Fruit fly (Drosophila melanogaster): ENCODE results near the gene Pi3K68D.

Gene Pi3K68D

DNA sequence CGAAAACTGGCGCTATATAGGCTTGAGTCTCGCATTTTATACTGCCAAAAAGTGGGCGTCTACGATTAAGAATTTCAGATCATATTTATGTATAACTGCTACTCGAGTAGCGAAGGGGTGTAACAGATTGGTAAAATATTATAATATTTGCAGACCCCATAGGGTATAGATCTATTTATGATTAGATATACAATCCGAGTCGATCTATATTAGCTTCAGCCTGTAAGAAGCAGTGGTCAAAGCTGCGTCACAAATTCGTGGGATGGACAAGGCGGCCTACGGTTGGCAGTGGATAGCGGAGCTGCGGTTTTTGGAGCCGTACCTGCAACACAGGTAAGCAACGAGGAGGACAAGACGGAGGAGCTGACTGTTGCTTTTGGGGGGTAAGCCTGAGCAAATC lies 24.8 kb upstream of the Pi3K68D start, which contains the start of gene Cubn2:
Gene Cubn2, minus strand, starts transcription at position 101 of the 400 bp plus-strand sequence.
- TF ChIP-seq CG17801 (GFP tag; optimal IDR thresholded peaks at IDR 0.05; ENCODE audit: partially characterized antibody) = no peak

DNA sequence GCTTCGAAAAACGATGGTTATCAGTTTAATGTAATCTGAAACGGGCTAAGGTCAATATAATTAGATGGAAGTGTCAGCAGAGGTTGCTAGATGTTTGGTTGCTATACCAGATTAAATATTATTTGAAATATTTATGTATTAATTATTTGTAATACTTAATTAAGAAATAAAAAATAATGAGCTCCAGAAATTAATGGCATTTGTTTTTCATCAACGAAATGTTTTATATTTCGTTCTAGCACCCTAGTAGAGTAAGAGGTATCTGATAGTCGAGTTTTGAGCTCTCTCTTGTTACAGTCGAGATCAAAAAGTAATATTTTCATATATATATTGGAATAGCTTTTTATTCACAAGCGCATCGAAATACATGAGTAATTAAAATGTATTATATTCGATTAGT lies 11.8 kb upstream of the Pi3K68D start:
- no peak for TF ChIP-seq CG17801 (GFP tag; optimal IDR thresholded peaks at IDR 0.05; ENCODE audit: partially characterized antibody)

DNA sequence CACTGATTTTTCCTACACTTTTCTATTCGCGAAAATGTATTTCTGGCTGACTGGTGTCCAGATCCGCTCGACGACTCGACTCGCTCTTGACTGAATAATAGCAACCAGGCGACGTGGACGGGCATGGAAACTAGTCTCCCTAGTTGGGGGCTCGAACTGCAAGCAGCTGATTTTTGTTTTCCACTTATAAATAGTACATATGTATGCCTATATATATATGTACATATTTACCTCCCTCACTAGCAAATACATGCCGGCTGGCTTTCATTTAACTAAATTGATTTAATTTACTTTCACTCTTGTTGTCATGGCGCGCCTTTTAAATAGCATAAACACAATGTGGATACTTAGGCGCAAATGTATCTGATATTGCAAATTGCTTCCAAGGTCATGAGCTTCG lies 10.9 kb upstream of the Pi3K68D start, which contains the start of gene Gcat:
Gene Gcat, minus strand, starts transcription at position 101 of the 400 bp plus-strand sequence.
- no peak for TF ChIP-seq CG17801 (GFP tag; optimal IDR thresholded peaks at IDR 0.05; ENCODE audit: partially characterized antibody)

DNA sequence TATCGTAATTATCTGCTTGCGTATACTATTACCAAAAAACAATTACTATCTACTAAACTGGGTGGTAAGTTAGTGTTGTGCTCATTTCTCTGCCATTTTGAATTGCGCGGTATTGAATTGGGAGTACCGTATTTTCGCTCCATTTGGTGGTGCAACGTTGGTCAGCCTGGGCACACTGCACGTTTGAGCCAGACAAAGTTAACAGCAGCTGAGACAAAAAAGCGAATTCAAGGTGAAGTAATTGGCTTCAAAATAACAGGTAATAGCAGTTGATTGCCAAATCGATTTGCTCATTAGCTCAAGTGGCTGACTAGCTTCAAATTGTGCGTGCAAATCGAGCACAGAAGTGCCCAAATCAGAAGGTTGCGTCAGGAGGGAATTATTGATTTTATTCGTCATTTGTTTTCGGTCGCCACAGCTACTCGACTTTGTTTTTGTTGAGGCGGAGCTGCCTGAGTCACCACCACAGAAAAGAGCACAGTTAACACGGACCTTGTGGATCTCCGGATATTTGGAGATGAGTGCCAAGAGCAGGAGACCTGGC lies 5.7 kb upstream of the Pi3K68D start, which contains the start of gene Klp68D:
Gene Klp68D, plus strand, starts transcription at position 175 of the 544 bp plus-strand sequence.
- TF ChIP-seq CG17801 (GFP tag; optimal IDR thresholded peaks at IDR 0.05; ENCODE audit: partially characterized antibody) = no peak

- no peak for TF ChIP-seq CG17801 (GFP tag; optimal IDR thresholded peaks at IDR 0.05; ENCODE audit: partially characterized antibody)
These were observed 3.5 kb upstream of the Pi3K68D start, which contains the start of the genes twy and CG10907 for dm6 chr3L:11793233-11793800. TSS of gene twy (minus strand) at chr3L:11793283. TSS of gene CG10907 (plus strand) at chr3L:11793514.

dm6 chr3L:11788936-11789352 lies 869 bp downstream of the Pi3K68D start:
- no peak for TF ChIP-seq CG17801 (GFP tag; optimal IDR thresholded peaks at IDR 0.05; ENCODE audit: partially characterized antibody)

DNA sequence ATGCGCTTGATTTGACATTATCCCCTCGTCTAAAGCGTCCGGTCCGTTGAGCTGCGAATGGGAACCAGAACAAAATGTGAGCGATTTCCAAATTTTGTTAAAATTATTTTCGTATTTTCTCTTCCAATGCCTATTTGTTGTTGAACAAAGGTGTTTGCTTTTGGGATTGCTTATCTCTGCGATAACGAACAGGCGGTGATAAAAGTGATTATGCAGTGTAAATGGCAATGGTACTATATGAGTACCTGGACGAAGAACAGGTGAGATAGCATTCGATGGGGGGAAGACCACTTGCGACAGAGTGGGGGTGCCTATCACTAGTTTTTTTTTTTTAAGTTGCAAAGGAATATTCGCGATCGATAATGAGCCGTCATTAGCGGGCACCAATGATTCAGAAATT lies 1.6 kb downstream of the Pi3K68D start:
- no peak for TF ChIP-seq CG17801 (GFP tag; optimal IDR thresholded peaks at IDR 0.05; ENCODE audit: partially characterized antibody)

- TF ChIP-seq CG17801 (GFP tag; optimal IDR thresholded peaks at IDR 0.05; ENCODE audit: partially characterized antibody) = no peak
These were observed 4.5 kb downstream of the Pi3K68D start for dm6 chr3L:11785291-11785690.

DNA sequence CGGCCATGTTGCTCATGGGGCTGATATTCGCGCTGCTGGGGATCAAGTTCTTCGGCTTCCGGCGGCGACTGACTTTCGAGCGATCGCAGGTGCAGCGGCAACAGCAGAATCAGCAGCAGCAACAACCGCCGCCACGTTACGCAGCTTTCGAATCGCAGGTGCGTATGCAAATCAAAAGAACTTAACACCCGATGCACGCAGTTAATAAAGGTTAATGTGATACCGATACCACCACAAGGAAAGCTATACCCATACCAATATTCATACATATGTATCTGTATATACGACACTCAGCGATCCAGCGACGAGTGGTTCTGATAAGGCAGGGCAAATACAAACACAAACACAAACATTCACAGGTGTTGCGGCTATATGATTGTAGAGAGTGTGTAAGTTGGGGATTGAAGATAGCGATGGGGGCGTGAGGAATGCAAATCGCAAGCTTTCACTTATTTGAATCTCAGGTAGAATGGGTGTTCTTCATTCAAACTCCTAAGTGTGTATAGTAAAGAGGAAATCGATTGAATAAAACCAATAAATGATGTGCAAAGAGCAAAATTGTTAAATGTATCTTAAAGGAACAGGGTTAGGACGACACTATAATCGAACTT lies 12.4 kb downstream of the Pi3K68D start:
- peak; percentile 23 for TF ChIP-seq CG17801 (GFP tag; optimal IDR thresholded peaks at IDR 0.05; ENCODE audit: partially characterized antibody)

DNA sequence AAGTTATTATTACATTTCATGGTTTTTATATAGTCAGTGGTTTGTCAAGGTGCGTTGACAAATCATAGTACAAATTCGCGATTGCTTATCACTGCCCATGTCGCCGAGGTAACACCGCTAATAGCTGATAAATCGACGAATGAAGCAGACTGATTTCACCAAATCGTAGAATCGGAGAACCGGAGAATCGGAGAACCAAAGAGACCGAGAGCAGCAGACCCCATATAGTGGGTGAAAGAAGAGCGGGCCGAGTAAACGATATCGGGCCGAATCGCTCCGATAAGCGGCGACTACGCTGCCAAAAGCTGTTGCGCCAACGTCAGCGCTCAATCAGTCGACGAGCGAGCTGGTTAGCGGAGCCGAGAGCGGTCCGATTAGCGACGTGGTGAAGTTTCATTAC lies 13.1 kb downstream of the Pi3K68D start, which contains the start of gene CG14131:
Gene CG14131, plus strand, starts transcription at position 343 of the 400 bp plus-strand sequence.
- no peak for TF ChIP-seq CG17801 (GFP tag; optimal IDR thresholded peaks at IDR 0.05; ENCODE audit: partially characterized antibody)

dm6 chr3L:11774401-11774800 lies 15.4 kb downstream of the Pi3K68D start, which contains the start of gene Tim13:
TSS of gene Tim13 (minus strand) at chr3L:11774501.
- no peak for TF ChIP-seq CG17801 (GFP tag; optimal IDR thresholded peaks at IDR 0.05; ENCODE audit: partially characterized antibody)

- TF ChIP-seq CG17801 (GFP tag; optimal IDR thresholded peaks at IDR 0.05; ENCODE audit: partially characterized antibody) = no peak
These were observed 16.0 kb downstream of the Pi3K68D start for dm6 chr3L:11773796-11774195.

DNA sequence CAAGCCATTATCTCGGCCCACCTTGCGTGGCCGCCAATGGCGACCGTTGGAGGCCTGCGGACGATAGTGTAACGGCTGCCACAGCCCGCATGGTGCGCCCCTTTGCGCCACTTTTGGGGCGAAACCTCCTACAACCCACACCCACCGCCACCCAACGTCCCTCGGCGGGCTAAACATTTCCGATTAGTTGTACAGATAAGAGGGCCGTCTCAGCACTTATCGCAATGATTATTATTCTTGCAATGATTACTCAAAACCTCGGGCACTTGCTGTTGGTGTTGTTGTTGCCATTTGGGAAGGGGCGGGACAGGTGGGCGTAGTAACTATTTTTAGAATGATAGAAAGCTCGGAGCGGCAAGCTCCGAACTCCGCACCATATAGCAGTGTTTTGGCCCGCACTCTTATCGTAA lies 17.2 kb downstream of the Pi3K68D start:
- TF ChIP-seq CG17801 (GFP tag; optimal IDR thresholded peaks at IDR 0.05; ENCODE audit: partially characterized antibody) = no peak

- TF ChIP-seq CG17801 (GFP tag; optimal IDR thresholded peaks at IDR 0.05; ENCODE audit: partially characterized antibody) = no peak
These were observed 17.8 kb downstream of the Pi3K68D start, which contains the start of gene Muc68D for dm6 chr3L:11772057-11772456. TSS of gene Muc68D (minus strand) at chr3L:11772157.

DNA sequence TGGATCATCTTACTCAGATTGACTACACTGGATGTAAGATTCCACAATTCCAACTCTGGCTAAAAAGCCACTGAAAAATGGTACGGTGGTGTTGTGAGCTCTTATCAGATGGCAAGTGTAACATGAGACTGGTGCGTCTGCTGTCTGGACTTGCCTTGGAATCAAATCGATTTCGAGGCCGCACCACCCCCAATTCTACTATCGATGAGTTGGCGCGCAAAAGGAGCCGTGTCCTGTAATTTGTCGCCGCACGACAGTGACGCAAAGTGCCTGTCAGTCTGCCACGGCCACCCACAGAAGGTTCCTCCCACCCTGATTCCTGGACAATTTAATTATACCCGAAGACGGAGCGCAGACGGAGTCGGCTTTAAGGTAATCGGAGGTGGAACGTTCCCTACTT lies 23.2 kb downstream of the Pi3K68D start:
- TF ChIP-seq CG17801 (GFP tag; optimal IDR thresholded peaks at IDR 0.05; ENCODE audit: partially characterized antibody) = no peak

- no peak for TF ChIP-seq CG17801 (GFP tag; optimal IDR thresholded peaks at IDR 0.05; ENCODE audit: partially characterized antibody)
These were observed 24.0 kb downstream of the Pi3K68D start, which contains the start of gene loaf for dm6 chr3L:11765695-11766232. TSS of gene loaf (minus strand) at chr3L:11766182.
